Worm (Caenorhabditis elegans) whole organism, L2 larva: ENCODE results near the gene W05B10.6.

Experiments used
- ama-1 ChIP-seq: fragments of 150-350 bp; optimal IDR thresholded peaks from 2 replicates; lab custom pipeline; 2018; ENCODE audit warnings: inconsistent platforms

The W05B10.6 gene

DNA sequence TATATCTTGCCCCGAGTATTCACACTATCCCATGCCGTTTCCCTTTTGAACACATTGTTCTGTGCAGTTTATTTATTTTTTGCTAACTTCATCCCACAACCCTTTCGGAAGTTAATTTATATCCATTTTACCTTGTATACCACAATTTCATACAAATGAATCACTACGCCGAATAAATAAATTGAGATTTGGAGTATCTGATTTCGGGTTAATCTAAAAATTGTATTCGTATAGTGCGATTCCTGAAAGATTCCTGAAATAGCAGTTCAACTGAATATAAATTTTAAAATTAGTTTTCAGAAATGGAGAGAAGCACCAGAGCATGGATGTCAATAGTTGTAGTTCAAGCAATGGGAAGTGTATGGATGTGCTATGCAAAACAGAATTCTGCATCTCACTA is 50.9 kb downstream of the W05B10.6 start, which contains the start of gene erg-28:
Gene erg-28 (plus strand): TSS at position 301 of the 400 bp plus-strand sequence.
- TF ChIP-seq ama-1 = no peak
